Worm (Caenorhabditis elegans) whole organism, L1 larva: Measurements from ENCODE around the gene R12B2.13.
A peak's percentile ranks its signal among the peaks of the same experiment; 100 is the strongest.

ENCODE experiments used
- C16A3.4 ChIP-seq: fragments of 150-350 bp; optimal IDR thresholded peaks from 2 replicates; lab custom pipeline; 2014; ENCODE audit warnings: missing biosample characterization, missing genetic modification characterization
- alr-1 ChIP-seq: fragments of 200-800 bp; sonication (Bioruptor generic); optimal IDR thresholded peaks from 2 replicates; lab custom pipeline; 2018; ENCODE audit warnings: borderline replicate concordance, mild to moderate bottlenecking, missing genetic modification characterization, missing compliant biosample characterization
- aly-2 ChIP-seq: fragments of 150-350 bp; optimal IDR thresholded peaks from 2 replicates; lab custom pipeline; 2014; ENCODE audit warnings: missing biosample characterization, missing genetic modification characterization
- ama-1 ChIP-seq: fragments of 150-350 bp; optimal IDR thresholded peaks from 2 replicates; lab custom pipeline; 2014
- ceh-63 ChIP-seq: fragments of 200-800 bp; sonication (Bioruptor generic); optimal IDR thresholded peaks from 2 replicates; lab custom pipeline; 2018; ENCODE audit warnings: mild to moderate bottlenecking, missing genetic modification characterization, missing compliant biosample characterization
- ceh-8 ChIP-seq: fragments of 200-800 bp; sonication (Bioruptor generic); optimal IDR thresholded peaks from 2 replicates; lab custom pipeline; 2018; ENCODE audit warnings: mild to moderate bottlenecking, missing genetic modification characterization, moderate library complexity, missing compliant biosample characterization
- ceh-82 ChIP-seq, 3 experiments: fragments of 150-350 bp in 1 of 3; sonication (generic microtip) in 2 of 3; optimal IDR thresholded peaks; 2 replicates each; lab custom pipeline; 2014 to 2017; ENCODE audit warnings: missing biosample characterization in 3 of 3, missing genetic modification characterization in 3 of 3
- ceh-88 ChIP-seq: fragments of 200-800 bp; sonication (Bioruptor generic); IDR thresholded peaks from 2 replicates; pipeline ENCODE4 v1.3.6; 2022; ENCODE audit warnings: missing genetic modification characterization, missing compliant biosample characterization
- ceh-90 ChIP-seq: sonication (generic microtip); optimal IDR thresholded peaks from 2 replicates; lab custom pipeline; 2016; ENCODE audit warnings: missing genetic modification characterization, missing compliant biosample characterization
- ces-1 ChIP-seq: fragments of 150-350 bp; optimal IDR thresholded peaks from 2 replicates; lab custom pipeline; 2014; ENCODE audit warnings: missing biosample characterization, missing genetic modification reagents, missing genetic modification characterization
- dpl-1 ChIP-seq, 3 experiments: fragments of 150-350 bp in 2 of 3; sonication (generic microtip) in 1 of 3; optimal IDR thresholded peaks; 2 replicates each; lab custom pipeline; 2014 to 2017; ENCODE audit warnings: missing biosample characterization in 3 of 3, missing genetic modification characterization in 3 of 3, missing genetic modification reagents in 3 of 3
- efl-1 ChIP-seq, 4 experiments: fragments of 150-350 bp; optimal IDR thresholded peaks in 3 of 4; peaks in 1 of 4; 1 replicate in 1 of 4; 2 replicates in 3 of 4; lab custom pipeline; 2014; ENCODE audit warnings: missing biosample characterization in 2 of 4, missing genetic modification characterization in 2 of 4, missing genetic modification reagents in 2 of 4
- egl-13 ChIP-seq: sonication (generic microtip); optimal IDR thresholded peaks from 2 replicates; lab custom pipeline; 2016; ENCODE audit warnings: missing genotype, missing genetic modification reagents, missing genetic modification characterization, missing compliant biosample characterization
- egl-27 ChIP-seq, 2 experiments: fragments of 150-350 bp in 1 of 2; sonication (generic microtip); optimal IDR thresholded peaks; 3 replicates each; lab custom pipeline; 2017 to 2018; ENCODE audit warnings: missing biosample characterization in 2 of 2, missing genetic modification characterization in 2 of 2, missing genetic modification reagents in 2 of 2
- elt-2 ChIP-seq: sonication (generic microtip); optimal IDR thresholded peaks from 2 replicates; lab custom pipeline; 2016; ENCODE audit warnings: missing genetic modification characterization, mild to moderate bottlenecking, inconsistent platforms, missing compliant biosample characterization, missing genetic modification reagents
- elt-3 ChIP-seq, 6 experiments: fragments of 150-350 bp in 1 of 6; sonication (generic microtip); optimal IDR thresholded peaks; 2 replicates each; lab custom pipeline; 2017 to 2018; ENCODE audit warnings: missing biosample characterization in 6 of 6, missing genetic modification characterization in 6 of 6, inconsistent platforms in 1 of 6
- ets-5 ChIP-seq: fragments of 200-800 bp; sonication (Bioruptor generic); IDR thresholded peaks from 2 replicates; pipeline ENCODE4 v1.3.6; 2022; ENCODE audit warnings: missing genetic modification characterization, missing compliant biosample characterization
- fkh-4 ChIP-seq: sonication (generic microtip); optimal IDR thresholded peaks from 2 replicates; lab custom pipeline; 2016; ENCODE audit warnings: missing compliant biosample characterization, missing genetic modification characterization, borderline replicate concordance
- fkh-8 ChIP-seq: sonication (generic microtip); optimal IDR thresholded peaks from 2 replicates; lab custom pipeline; 2016; ENCODE audit warnings: mild to moderate bottlenecking, missing genetic modification characterization, missing compliant biosample characterization
- fos-1 ChIP-seq: fragments of 150-350 bp; optimal IDR thresholded peaks from 2 replicates; lab custom pipeline; 2014; ENCODE audit warnings: missing biosample characterization, missing genetic modification characterization
- grh-1 ChIP-seq: fragments of 200-800 bp; sonication (Bioruptor generic); IDR thresholded peaks from 2 replicates; pipeline ENCODE4 v1.3.6; 2022; ENCODE audit warnings: missing genetic modification reagents, missing genetic modification characterization, missing compliant biosample characterization
- hlh-17 ChIP-seq: fragments of 200-800 bp; sonication (Bioruptor generic); optimal IDR thresholded peaks from 2 replicates; lab custom pipeline; 2018; ENCODE audit warnings: missing genetic modification characterization, mild to moderate bottlenecking, missing compliant biosample characterization, moderate library complexity, borderline replicate concordance
- hlh-4 ChIP-seq: sonication (generic microtip); optimal IDR thresholded peaks from 2 replicates; lab custom pipeline; 2016; ENCODE audit warnings: mild to moderate bottlenecking, missing genetic modification characterization, missing compliant biosample characterization
- irx-1 ChIP-seq: sonication (generic microtip); optimal IDR thresholded peaks from 2 replicates; lab custom pipeline; 2016; ENCODE audit warnings: missing genetic modification characterization, missing compliant biosample characterization
- lin-13 ChIP-seq: fragments of 150-350 bp; optimal IDR thresholded peaks from 2 replicates; lab custom pipeline; 2014; ENCODE audit warnings: missing biosample characterization, missing genetic modification reagents, missing genetic modification characterization
- lin-14 ChIP-seq: fragments of 200-800 bp; sonication (Bioruptor generic); optimal IDR thresholded peaks from 2 replicates; lab custom pipeline; 2018; ENCODE audit warnings: mild to moderate bottlenecking, missing genetic modification characterization, moderate library complexity, missing compliant biosample characterization
- lin-15B ChIP-seq: fragments of 150-350 bp; sonication (generic microtip); optimal IDR thresholded peaks from 3 replicates; lab custom pipeline; 2014; ENCODE audit warnings: missing biosample characterization, missing genetic modification characterization
- lin-35 ChIP-seq, 2 experiments: fragments of 150-350 bp; optimal IDR thresholded peaks; 2 replicates each; lab custom pipeline; 2014; ENCODE audit warnings: missing biosample characterization in 2 of 2, missing genetic modification characterization in 2 of 2, missing genetic modification reagents in 2 of 2
- lin-39 ChIP-seq: fragments of 150-350 bp; optimal IDR thresholded peaks from 2 replicates; lab custom pipeline; 2014; ENCODE audit warnings: missing biosample characterization, missing genetic modification reagents, missing genetic modification characterization
- lir-3 ChIP-seq: sonication (generic microtip); optimal IDR thresholded peaks from 2 replicates; lab custom pipeline; 2016; ENCODE audit warnings: mild to moderate bottlenecking, missing genetic modification characterization, moderate library complexity, missing compliant biosample characterization; ENCODE audit not compliant: poor library complexity
- lsy-2 ChIP-seq, 2 experiments: fragments of 150-350 bp; optimal IDR thresholded peaks; 2 replicates each; lab custom pipeline; 2014; ENCODE audit warnings: missing biosample characterization in 2 of 2, missing genetic modification characterization in 2 of 2
- mdl-1 ChIP-seq, 2 experiments: fragments of 150-350 bp; optimal IDR thresholded peaks; 2 replicates each; lab custom pipeline; 2014 to 2017; ENCODE audit warnings: missing biosample characterization in 2 of 2, missing genetic modification characterization in 2 of 2, inconsistent platforms in 1 of 2
- mep-1 ChIP-seq: fragments of 150-350 bp; optimal IDR thresholded peaks from 2 replicates; lab custom pipeline; 2014; ENCODE audit warnings: missing biosample characterization, missing genetic modification characterization
- nhr-19 ChIP-seq: fragments of 200-800 bp; sonication (Bioruptor generic); conservative IDR thresholded peaks from 2 replicates; pipeline ENCODE4 v1.3.6; 2022; ENCODE audit warnings: missing genetic modification characterization, missing compliant biosample characterization
- nhr-237 ChIP-seq: fragments of 150-350 bp; optimal IDR thresholded peaks from 2 replicates; lab custom pipeline; 2014; ENCODE audit warnings: missing biosample characterization, missing genetic modification characterization
- nhr-28 ChIP-seq: fragments of 150-350 bp; optimal IDR thresholded peaks from 2 replicates; lab custom pipeline; 2014; ENCODE audit warnings: missing biosample characterization, missing genetic modification characterization
- nhr-71 ChIP-seq: sonication (generic microtip); optimal IDR thresholded peaks from 2 replicates; lab custom pipeline; 2016; ENCODE audit warnings: mild to moderate bottlenecking, missing genetic modification characterization, moderate library complexity, missing compliant biosample characterization
- nhr-77 ChIP-seq: fragments of 150-350 bp; optimal IDR thresholded peaks from 2 replicates; lab custom pipeline; 2014; ENCODE audit warnings: missing biosample characterization, missing genetic modification characterization
- nhr-90 ChIP-seq: sonication (generic microtip); optimal IDR thresholded peaks from 2 replicates; lab custom pipeline; 2016; ENCODE audit warnings: mild to moderate bottlenecking, missing genetic modification characterization, missing compliant biosample characterization; ENCODE audit not compliant: poor library complexity
- pag-3 ChIP-seq: sonication (generic microtip); optimal IDR thresholded peaks from 2 replicates; lab custom pipeline; 2017; ENCODE audit warnings: missing genetic modification characterization, mild to moderate bottlenecking, missing compliant biosample characterization, antibody characterized with exemption, borderline replicate concordance; ENCODE audit not compliant: insufficient read depth
- snpc-4 ChIP-seq: fragments of 150-350 bp; optimal IDR thresholded peaks from 2 replicates; lab custom pipeline; 2014; ENCODE audit warnings: missing biosample characterization, missing genetic modification characterization
- snu-23 ChIP-seq: sonication (generic microtip); optimal IDR thresholded peaks from 2 replicates; lab custom pipeline; 2016; ENCODE audit warnings: missing genetic modification characterization, missing compliant biosample characterization
- sptf-1 ChIP-seq: fragments of 150-350 bp; optimal IDR thresholded peaks from 2 replicates; lab custom pipeline; 2014; ENCODE audit warnings: missing biosample characterization, missing genetic modification characterization
- sup-37 ChIP-seq: fragments of 200-800 bp; sonication (Bioruptor generic); optimal IDR thresholded peaks from 2 replicates; lab custom pipeline; 2018; ENCODE audit warnings: mild to moderate bottlenecking, missing genetic modification characterization, missing compliant biosample characterization
- tbx-2 ChIP-seq: sonication (generic microtip); optimal IDR thresholded peaks from 2 replicates; lab custom pipeline; 2016; ENCODE audit warnings: missing genetic modification characterization, missing compliant biosample characterization
- tlp-1 ChIP-seq: fragments of 150-350 bp; optimal IDR thresholded peaks from 2 replicates; lab custom pipeline; 2014; ENCODE audit warnings: missing biosample characterization, missing genetic modification characterization
- unc-30 ChIP-seq: sonication (generic microtip); optimal IDR thresholded peaks from 2 replicates; lab custom pipeline; 2017; ENCODE audit warnings: missing biosample characterization, missing genetic modification characterization
- unc-62 ChIP-seq: fragments of 150-350 bp; optimal IDR thresholded peaks from 2 replicates; lab custom pipeline; 2014; ENCODE audit warnings: missing biosample characterization, missing genetic modification reagents, missing genetic modification characterization
- zag-1 ChIP-seq: fragments of 150-350 bp; optimal IDR thresholded peaks from 2 replicates; lab custom pipeline; 2014; ENCODE audit warnings: missing biosample characterization, missing genetic modification characterization
- ztf-4 ChIP-seq: fragments of 150-350 bp; optimal IDR thresholded peaks from 2 replicates; lab custom pipeline; 2014; ENCODE audit warnings: missing biosample characterization, missing genetic modification characterization

Gene R12B2.13

DNA sequence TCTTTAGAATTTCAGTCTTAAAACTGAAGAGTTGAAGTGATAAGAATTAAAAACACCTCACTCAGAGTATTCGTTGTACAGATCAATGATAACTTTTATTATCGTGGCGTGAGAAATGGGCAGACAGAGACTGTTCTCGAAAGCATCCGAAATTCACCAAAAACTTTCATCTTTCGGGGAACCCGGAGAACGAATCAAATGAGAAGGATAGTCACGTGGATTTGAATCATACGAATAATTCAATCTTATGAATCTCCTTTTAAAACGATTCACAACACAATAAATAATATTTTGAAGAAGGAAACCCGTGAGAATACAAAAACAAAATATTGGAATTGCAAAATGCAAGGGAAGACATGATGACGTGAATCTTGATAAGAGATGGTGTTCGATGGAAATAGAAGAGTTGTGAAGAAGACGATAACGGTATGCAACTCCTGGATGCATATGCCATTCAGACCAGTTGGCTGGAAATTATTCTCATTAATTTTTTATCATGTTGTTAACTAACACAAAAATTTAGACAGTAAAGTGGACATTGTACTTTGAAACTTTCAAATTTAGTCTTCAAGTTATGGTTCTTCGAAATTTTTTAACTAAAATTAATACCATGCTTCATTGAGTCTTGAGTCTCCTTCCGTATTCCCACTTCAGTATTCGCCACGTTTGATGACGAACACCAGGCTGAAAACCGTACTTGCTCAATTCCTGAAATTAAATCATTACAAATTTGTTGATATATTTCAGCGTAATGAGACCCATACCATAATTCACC lies 43.8 kb upstream of the R12B2.13 start (continued):
- TF ChIP-seq grh-1 (GFP tag; lab: Robert Waterston, UW) (peak; percentile 26; the same call in 1 of the 2 replicates), C16A3.4 (tag; lab: Kevin White, UChicago) (no peak), egl-13 (no peak), lsy-2 (tag; optimal IDR thresholded peaks at IDR 0.05; lab: Kevin White, UChicago) (no peak), nhr-237 (tag; lab: Kevin White, UChicago) (no peak), elt-3 (tag; optimal IDR thresholded peaks at IDR 0.05; lab: Kevin White, UChicago) (peak in 4 of 6 experiments; percentile 10 to 61 (median 28)), snpc-4 (tag; lab: Kevin White, UChicago) (no peak), sptf-1 (no peak), unc-62 (GFP tag; lab: Kevin White, UChicago) (no peak), ceh-63 (GFP tag; lab: Kevin White, UChicago) (no peak), nhr-90 (tag; lab: Kevin White, UChicago) (peak; percentile 58), lin-39 (tag; lab: Kevin White, UChicago) (no peak), snu-23 (GFP tag; lab: Kevin White, UChicago) (peak; percentile 65), fkh-8 (tag; lab: Kevin White, UChicago) (no peak), ets-5 (no peak), efl-1 (optimal IDR thresholded peaks at IDR 0.05; lab: Kevin White, UChicago) (no peak), efl-1 (GFP tag; optimal IDR thresholded peaks at IDR 0.05 in 1 of 2; lab: Kevin White, UChicago) (peak in 1 of 2 experiments; percentile 78), ceh-82 (tag; optimal IDR thresholded peaks at IDR 0.05; lab: Kevin White, UChicago) (no peak), alr-1 (tag; lab: Kevin White, UChicago) (no peak), ztf-4 (tag; lab: Kevin White, UChicago) (no peak), fos-1 (tag; lab: Kevin White, UChicago) (no peak), fkh-4 (tag; lab: Kevin White, UChicago) (no peak), sup-37 (GFP tag; lab: Kevin White, UChicago) (no peak), lin-35 (GFP tag; optimal IDR thresholded peaks at IDR 0.05; lab: Kevin White, UChicago) (peak in 1 of 2 experiments; percentile 62), ceh-8 (GFP tag; lab: Kevin White, UChicago) (no peak), ceh-90 (tag; lab: Kevin White, UChicago) (no peak), hlh-4 (tag; lab: Kevin White, UChicago) (no peak), nhr-71 (tag; lab: Kevin White, UChicago) (peak; percentile 73), pag-3 (tag; lab: Kevin White, UChicago) (no peak), unc-30 (no peak), mdl-1 (tag; optimal IDR thresholded peaks at IDR 0.05; lab: Kevin White, UChicago) (peak in 1 of 2 experiments; percentile 0), irx-1 (no peak), hlh-17 (GFP tag; lab: Kevin White, UChicago) (no peak), zag-1 (tag; lab: Kevin White, UChicago) (no peak), elt-2 (tag; lab: Kevin White, UChicago) (peak; percentile 38), egl-27 (tag; optimal IDR thresholded peaks at IDR 0.05; lab: Kevin White, UChicago) (no peak), lin-15B (tag; lab: Kevin White, UChicago) (no peak), mep-1 (tag; lab: Kevin White, UChicago) (peak; percentile 21), aly-2 (tag; lab: Kevin White, UChicago) (no peak), lir-3 (no peak), nhr-28 (tag; lab: Kevin White, UChicago) (no peak), lin-13 (GFP tag; lab: Kevin White, UChicago) (no peak), ama-1 (lab: Kevin White, UChicago) (no peak), dpl-1 (GFP tag; optimal IDR thresholded peaks at IDR 0.05; lab: Kevin White, UChicago) (no peak), ces-1 (GFP tag; lab: Kevin White, UChicago) (no peak), nhr-19 (GFP tag; lab: Robert Waterston, UW) (peak; percentile 27), nhr-77 (tag; lab: Kevin White, UChicago) (no peak), tbx-2 (tag; lab: Kevin White, UChicago) (no peak), tlp-1 (no peak), ceh-88 (no peak), lin-14 (GFP tag; lab: Kevin White, UChicago) (peak; percentile 31)
